Worm (Caenorhabditis elegans) whole organism, L3 larva: ENCODE data around the gene nhr-35.

Source experiments
- R02D3.7 ChIP-seq: fragments of 150-350 bp; optimal IDR thresholded peaks from 2 replicates; lab custom pipeline; 2014; ENCODE audit warnings: missing biosample characterization, missing genetic modification characterization
- ZK546.5 ChIP-seq: sonication (generic microtip); optimal IDR thresholded peaks from 2 replicates; lab custom pipeline; 2017; ENCODE audit warnings: missing biosample characterization, missing genetic modification characterization
- aly-2 ChIP-seq: fragments of 150-350 bp; optimal IDR thresholded peaks from 2 replicates; lab custom pipeline; 2014; ENCODE audit warnings: missing biosample characterization, missing genetic modification characterization
- ama-1 ChIP-seq: fragments of 150-350 bp; optimal IDR thresholded peaks from 2 replicates; lab custom pipeline; 2018
- ceh-28 ChIP-seq: fragments of 150-350 bp; optimal IDR thresholded peaks from 2 replicates; lab custom pipeline; 2014; ENCODE audit warnings: missing biosample characterization, missing genetic modification reagents, missing genetic modification characterization
- ceh-82 ChIP-seq: fragments of 150-350 bp; optimal IDR thresholded peaks from 2 replicates; lab custom pipeline; 2014; ENCODE audit warnings: missing biosample characterization, missing genetic modification characterization
- egl-27 ChIP-seq: sonication (generic microtip); optimal IDR thresholded peaks from 4 replicates; lab custom pipeline; 2017; ENCODE audit warnings: missing biosample characterization, missing genetic modification reagents, missing genetic modification characterization
- egl-5 ChIP-seq: fragments of 150-350 bp; optimal IDR thresholded peaks from 2 replicates; lab custom pipeline; 2017; ENCODE audit warnings: missing biosample characterization, missing genetic modification reagents, missing genetic modification characterization, inconsistent platforms
- elt-1 ChIP-seq: fragments of 150-350 bp; optimal IDR thresholded peaks from 2 replicates; lab custom pipeline; 2014; ENCODE audit warnings: missing biosample characterization, missing genetic modification characterization
- elt-2 ChIP-seq: sonication (generic microtip); optimal IDR thresholded peaks from 2 replicates; lab custom pipeline; 2016; ENCODE audit warnings: missing genetic modification reagents, mild to moderate bottlenecking, missing genetic modification characterization, missing compliant biosample characterization
- elt-3 ChIP-seq, 3 experiments: fragments of 150-350 bp in 1 of 3; sonication (generic microtip) in 2 of 3; optimal IDR thresholded peaks; 2 replicates in 2 of 3; 4 replicates in 1 of 3; lab custom pipeline; 2014 to 2017; ENCODE audit warnings: missing biosample characterization in 3 of 3, missing genetic modification characterization in 3 of 3
- eor-1 ChIP-seq, 2 experiments: fragments of 150-350 bp; optimal IDR thresholded peaks; 2 replicates each; lab custom pipeline; 2014 to 2018; ENCODE audit warnings: missing biosample characterization in 2 of 2, missing genetic modification characterization in 2 of 2
- fkh-10 ChIP-seq: sonication (generic microtip); optimal IDR thresholded peaks from 2 replicates; lab custom pipeline; 2017; ENCODE audit warnings: missing biosample characterization, missing genetic modification reagents, missing genetic modification characterization
- fkh-2 ChIP-seq: fragments of 150-350 bp; optimal IDR thresholded peaks from 2 replicates; lab custom pipeline; 2014; ENCODE audit warnings: missing biosample characterization, missing genetic modification reagents, missing genetic modification characterization
- fos-1 ChIP-seq: fragments of 150-350 bp; optimal IDR thresholded peaks from 2 replicates; lab custom pipeline; 2014; ENCODE audit warnings: missing biosample characterization, missing genetic modification characterization
- hmg-11 ChIP-seq: sonication (generic microtip); optimal IDR thresholded peaks from 2 replicates; lab custom pipeline; 2016; ENCODE audit warnings: missing genetic modification characterization, missing compliant biosample characterization
- jun-1 ChIP-seq: fragments of 150-350 bp; optimal IDR thresholded peaks from 2 replicates; lab custom pipeline; 2014; ENCODE audit warnings: missing biosample characterization, missing genetic modification reagents, missing genetic modification characterization
- lin-15B ChIP-seq: fragments of 150-350 bp; optimal IDR thresholded peaks from 2 replicates; lab custom pipeline; 2014; ENCODE audit warnings: missing biosample characterization, missing genetic modification characterization
- lin-39 ChIP-seq: fragments of 150-350 bp; optimal IDR thresholded peaks from 2 replicates; lab custom pipeline; 2018; ENCODE audit warnings: missing biosample characterization, missing genetic modification reagents, missing genetic modification characterization
- lsy-12 ChIP-seq: sonication (generic microtip); optimal IDR thresholded peaks from 2 replicates; lab custom pipeline; 2016; ENCODE audit warnings: mild to moderate bottlenecking, missing genetic modification characterization, missing compliant biosample characterization
- mdl-1 ChIP-seq: fragments of 150-350 bp; optimal IDR thresholded peaks from 2 replicates; lab custom pipeline; 2014; ENCODE audit warnings: missing biosample characterization, missing genetic modification characterization
- nfya-1 ChIP-seq: sonication (generic microtip); optimal IDR thresholded peaks from 2 replicates; lab custom pipeline; 2017; ENCODE audit warnings: missing genetic modification characterization, mild to moderate bottlenecking, missing compliant biosample characterization, antibody characterized with exemption, moderate library complexity; ENCODE audit not compliant: insufficient read depth
- nhr-11 ChIP-seq: fragments of 150-350 bp; optimal IDR thresholded peaks from 2 replicates; lab custom pipeline; 2014; ENCODE audit warnings: missing biosample characterization, missing genetic modification characterization
- nhr-23 ChIP-seq: fragments of 150-350 bp; optimal IDR thresholded peaks from 2 replicates; lab custom pipeline; 2014; ENCODE audit warnings: missing biosample characterization, missing genetic modification reagents, missing genetic modification characterization
- nhr-237 ChIP-seq: fragments of 150-350 bp; optimal IDR thresholded peaks from 2 replicates; lab custom pipeline; 2014; ENCODE audit warnings: missing biosample characterization, missing genetic modification characterization
- nhr-25 ChIP-seq: sonication (generic microtip); optimal IDR thresholded peaks from 2 replicates; lab custom pipeline; 2017; ENCODE audit warnings: missing biosample characterization, missing genetic modification characterization
- nhr-43 ChIP-seq: sonication (generic microtip); optimal IDR thresholded peaks from 2 replicates; lab custom pipeline; 2016; ENCODE audit warnings: mild to moderate bottlenecking, missing genetic modification characterization, missing compliant biosample characterization; ENCODE audit not compliant: poor library complexity, severe bottlenecking
- nhr-76 ChIP-seq: fragments of 150-350 bp; sonication (generic microtip); optimal IDR thresholded peaks from 5 replicates; lab custom pipeline; 2014; ENCODE audit warnings: missing biosample characterization, missing genetic modification characterization
- nhr-77 ChIP-seq: fragments of 150-350 bp; optimal IDR thresholded peaks from 2 replicates; lab custom pipeline; 2014; ENCODE audit warnings: missing biosample characterization, missing genetic modification characterization
- pha-4 ChIP-seq: fragments of 150-350 bp; optimal IDR thresholded peaks from 2 replicates; lab custom pipeline; 2014; ENCODE audit warnings: missing biosample characterization, missing genetic modification reagents, missing genetic modification characterization
- pqm-1 ChIP-seq: fragments of 150-350 bp; optimal IDR thresholded peaks from 2 replicates; lab custom pipeline; 2017; ENCODE audit warnings: missing biosample characterization, missing genetic modification characterization, inconsistent platforms
- sea-2 ChIP-seq: fragments of 150-350 bp; sonication (generic microtip); optimal IDR thresholded peaks from 4 replicates; lab custom pipeline; 2014; ENCODE audit warnings: missing biosample characterization, missing genetic modification reagents, missing genetic modification characterization
- skn-1 ChIP-seq: fragments of 150-350 bp; optimal IDR thresholded peaks from 2 replicates; lab custom pipeline; 2014; ENCODE audit warnings: missing biosample characterization, missing genetic modification characterization
- tbx-2 ChIP-seq: sonication (generic microtip); optimal IDR thresholded peaks from 2 replicates; lab custom pipeline; 2016; ENCODE audit warnings: mild to moderate bottlenecking, missing genetic modification characterization, missing compliant biosample characterization
- unc-62 ChIP-seq: fragments of 150-350 bp; sonication (generic microtip); optimal IDR thresholded peaks from 4 replicates; lab custom pipeline; 2014; ENCODE audit warnings: missing biosample characterization, missing genetic modification reagents, missing genetic modification characterization
- zag-1 ChIP-seq: fragments of 150-350 bp; optimal IDR thresholded peaks from 2 replicates; lab custom pipeline; 2014; ENCODE audit warnings: missing biosample characterization, missing genetic modification characterization
- ztf-11 ChIP-seq: fragments of 150-350 bp; optimal IDR thresholded peaks from 2 replicates; lab custom pipeline; 2014; ENCODE audit warnings: missing biosample characterization, missing genetic modification characterization

nhr-35 gene

ce11 chrX:4519968-4520367, 12.5 kb upstream of the nhr-35 start (continued):
- peak; percentile 39 for TF ChIP-seq unc-62
- no peak for TF ChIP-seq pqm-1 (tag; lab: Kevin White, UChicago)
- peak; percentile 71 for TF ChIP-seq nhr-25 (tag; lab: Kevin White, UChicago)

- TF ChIP-seq nfya-1: peak; percentile 31
- no peak for TF ChIP-seq nhr-237 (tag; lab: Kevin White, UChicago)
These were observed 11.3 kb upstream of the nhr-35 start for ce11 chrX:4521166-4521565.

- peak; percentile 58 for TF ChIP-seq nhr-25 (tag; lab: Kevin White, UChicago)
- TF ChIP-seq pha-4 (tag; lab: Kevin White, UChicago): peak; percentile 76
- TF ChIP-seq fkh-10 (GFP tag; lab: Kevin White, UChicago): no peak
- no peak for TF ChIP-seq nhr-76
- TF ChIP-seq ama-1 (lab: Kevin White, UChicago): no peak
- no peak for TF ChIP-seq fos-1 (tag; lab: Kevin White, UChicago)
- TF ChIP-seq nhr-11 (tag; lab: Kevin White, UChicago): no peak
- no peak for TF ChIP-seq ztf-11
- peak; percentile 88 for TF ChIP-seq nhr-23
- TF ChIP-seq egl-27 (tag; lab: Kevin White, UChicago): no peak
- peak; percentile 42 for TF ChIP-seq nhr-43 (tag; lab: Kevin White, UChicago)
- TF ChIP-seq fkh-2 (tag; lab: Kevin White, UChicago): no peak
- no peak for TF ChIP-seq lsy-12 (tag; lab: Kevin White, UChicago)
- peak; percentile 32 for TF ChIP-seq elt-1
- TF ChIP-seq elt-3 (tag; optimal IDR thresholded peaks at IDR 0.05; lab: Kevin White, UChicago): peak in 1 of 3 experiments; percentile 48
- no peak for TF ChIP-seq lin-39 (tag; lab: Kevin White, UChicago)
- no peak for TF ChIP-seq nhr-77 (tag; lab: Kevin White, UChicago)
- no peak for TF ChIP-seq sea-2 (GFP tag; lab: Kevin White, UChicago)
- TF ChIP-seq nfya-1: peak; percentile 62
These were observed 10.4 kb upstream of the nhr-35 start, which contains the start of gene C07A12.7 for ce11 chrX:4521837-4522816. TSS of gene C07A12.7 (minus strand) at chrX:4522144.

- TF ChIP-seq pha-4 (tag; lab: Kevin White, UChicago) (peak; percentile 60), nhr-77 (tag; lab: Kevin White, UChicago) (no peak)
These were observed 9.2 kb upstream of the nhr-35 start for ce11 chrX:4523315-4523714.

ce11 chrX:4523887-4524350, 8.6 kb upstream of the nhr-35 start, which contains the start of gene pdi-2:
TSS of gene pdi-2 (plus strand) at chrX:4524155.
- TF ChIP-seq elt-2 (tag; lab: Kevin White, UChicago) (peak; percentile 74), R02D3.7 (tag; lab: Kevin White, UChicago) (peak; percentile 8), aly-2 (tag; lab: Kevin White, UChicago) (no peak), nhr-77 (tag; lab: Kevin White, UChicago) (no peak), nhr-43 (tag; lab: Kevin White, UChicago) (peak; percentile 40), tbx-2 (tag; lab: Kevin White, UChicago) (peak; percentile 36), ama-1 (lab: Kevin White, UChicago) (peak; percentile 95), elt-1 (peak; percentile 37), lin-39 (tag; lab: Kevin White, UChicago) (peak; percentile 91), hmg-11 (peak; percentile 72), unc-62 (peak; percentile 16), egl-27 (tag; lab: Kevin White, UChicago) (no peak), lsy-12 (tag; lab: Kevin White, UChicago) (peak; percentile 93), zag-1 (tag; lab: Kevin White, UChicago) (no peak), nfya-1 (peak; percentile 100), pha-4 (tag; lab: Kevin White, UChicago) (peak; percentile 66), egl-5 (tag; lab: Kevin White, UChicago) (peak; percentile 53), lin-15B (peak; percentile 81), ZK546.5 (no peak), skn-1 (tag; lab: Kevin White, UChicago) (peak; percentile 46), jun-1 (peak; percentile 63), nhr-23 (peak; percentile 91), nhr-76 (no peak), eor-1 (tag; optimal IDR thresholded peaks at IDR 0.05; lab: Kevin White, UChicago) (no peak), fkh-10 (GFP tag; lab: Kevin White, UChicago) (peak; percentile 43), nhr-25 (tag; lab: Kevin White, UChicago) (peak; percentile 90), sea-2 (GFP tag; lab: Kevin White, UChicago) (no peak), pqm-1 (tag; lab: Kevin White, UChicago) (peak; percentile 53), ceh-28 (tag; lab: Kevin White, UChicago) (peak; percentile 33), elt-3 (tag; optimal IDR thresholded peaks at IDR 0.05; lab: Kevin White, UChicago) (peak in 1 of 3 experiments; percentile 34), ceh-82 (tag; lab: Kevin White, UChicago) (peak; percentile 21), mdl-1 (no peak), ztf-11 (no peak)
